Worm (Caenorhabditis elegans): ENCODE measurements around the gene F19F10.3.

DNA sequence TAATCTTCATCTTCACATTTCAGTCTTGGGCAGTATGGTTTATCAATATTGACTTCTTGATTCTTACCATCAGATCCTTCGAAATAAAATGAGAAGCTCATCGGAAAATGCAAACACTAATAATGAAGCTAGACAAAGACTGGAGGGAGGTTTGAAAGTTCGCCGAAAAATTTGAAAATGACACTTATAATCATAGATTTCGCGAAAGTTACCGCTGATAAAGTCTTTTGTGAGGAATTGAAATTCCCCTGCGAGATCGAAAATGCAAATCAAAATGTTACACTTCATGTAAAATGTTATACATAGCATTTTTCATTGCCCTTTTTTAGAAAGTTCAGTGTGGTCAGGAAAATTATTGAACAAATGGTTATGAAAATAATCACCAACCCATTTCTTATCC lies 46.3 kb downstream of the F19F10.3 start, which contains the start of gene C50E3.7:
- TF ChIP-seq blmp-1 (tag; optimal IDR thresholded peaks at IDR 0.05; ENCODE audit: insufficient read depth) (no peak), snpc-4 (tag; optimal IDR thresholded peaks at IDR 0.05) (no peak), crh-2 (tag; optimal IDR thresholded peaks at IDR 0.05) (no peak)
